Worm (Caenorhabditis elegans) whole organism, L4 larva: ENCODE measurements around the gene bli-6.

ENCODE experiments used
- D1046.2 ChIP-seq: fragments of 200-800 bp; sonication (Bioruptor generic); IDR thresholded peaks from 2 replicates; pipeline ENCODE4 v1.3.6; 2022; ENCODE audit warnings: missing genetic modification characterization, missing compliant biosample characterization
- F26F4.8 ChIP-seq: fragments of 200-800 bp; sonication (Bioruptor generic); conservative IDR thresholded peaks from 2 replicates; pipeline ENCODE4 v1.3.6; 2022; ENCODE audit warnings: missing genetic modification characterization, missing compliant biosample characterization
- F44E2.7 ChIP-seq: fragments of 200-800 bp; sonication (Bioruptor generic); IDR thresholded peaks from 2 replicates; pipeline ENCODE4 v2.1.2; 2022; ENCODE audit warnings: missing genetic modification characterization, missing compliant biosample characterization
- F49E8.2 ChIP-seq: sonication (generic microtip); optimal IDR thresholded peaks from 2 replicates; lab custom pipeline; 2016; ENCODE audit warnings: missing compliant biosample characterization, mild to moderate bottlenecking, missing genetic modification characterization, borderline replicate concordance
- R02D3.7 ChIP-seq: fragments of 150-350 bp; sonication (generic microtip); optimal IDR thresholded peaks from 3 replicates; lab custom pipeline; 2014; ENCODE audit warnings: missing biosample characterization, missing genetic modification characterization
- aha-1 ChIP-seq: fragments of 150-350 bp; peaks from one replicate; lab custom pipeline; 2014; ENCODE audit warnings: missing biosample characterization, missing genetic modification characterization
- arid-1 ChIP-seq: fragments of 200-800 bp; sonication (Bioruptor generic); conservative IDR thresholded peaks from 2 replicates; pipeline ENCODE4 v1.3.6; 2022; ENCODE audit warnings: missing genetic modification reagents, missing genetic modification characterization, missing compliant biosample characterization
- attf-4 ChIP-seq: sonication (generic microtip); optimal IDR thresholded peaks from 3 replicates; lab custom pipeline; 2017; ENCODE audit warnings: missing biosample characterization, missing genetic modification characterization
- ceh-20 ChIP-seq: fragments of 200-800 bp; sonication (Bioruptor generic); IDR thresholded peaks from 2 replicates; pipeline ENCODE4 v1.3.6; 2022; ENCODE audit warnings: missing genetic modification reagents, missing genetic modification characterization, missing compliant biosample characterization
- ceh-62 ChIP-seq: sonication (generic microtip); optimal IDR thresholded peaks from 2 replicates; lab custom pipeline; 2017; ENCODE audit warnings: missing biosample characterization, missing genetic modification characterization
- ces-1 ChIP-seq: fragments of 150-350 bp; sonication (generic microtip); optimal IDR thresholded peaks from 4 replicates; lab custom pipeline; 2014; ENCODE audit warnings: missing biosample characterization, missing genetic modification reagents, missing genetic modification characterization
- daf-16 ChIP-seq, 3 experiments: sonication (generic microtip); optimal IDR thresholded peaks; 2 replicates each; lab custom pipeline; 2016 to 2017; ENCODE audit warnings: missing genetic modification characterization in 3 of 3, missing genetic modification reagents in 3 of 3, mild to moderate bottlenecking in 2 of 3, missing compliant biosample characterization in 2 of 3, missing biosample characterization in 1 of 3, moderate library complexity in 1 of 3
- daf-19 ChIP-seq: fragments of 200-800 bp; sonication (Bioruptor generic); conservative IDR thresholded peaks from 2 replicates; pipeline ENCODE4 v1.3.6; 2022; ENCODE audit warnings: missing genetic modification characterization, missing compliant biosample characterization
- dpl-1 ChIP-seq: fragments of 150-350 bp; optimal IDR thresholded peaks from 2 replicates; lab custom pipeline; 2014; ENCODE audit warnings: missing biosample characterization, missing genetic modification reagents, missing genetic modification characterization
- egl-27 ChIP-seq: sonication (generic microtip); optimal IDR thresholded peaks from 3 replicates; lab custom pipeline; 2017; ENCODE audit warnings: missing biosample characterization, missing genetic modification reagents, missing genetic modification characterization
- fkh-10 ChIP-seq: fragments of 150-350 bp; optimal IDR thresholded peaks from 2 replicates; lab custom pipeline; 2014; ENCODE audit warnings: missing biosample characterization, missing genetic modification reagents, missing genetic modification characterization
- hlh-11 ChIP-seq: fragments of 200-800 bp; sonication (Bioruptor generic); optimal IDR thresholded peaks from 2 replicates; lab custom pipeline; 2018; ENCODE audit warnings: mild to moderate bottlenecking, missing genetic modification characterization, missing compliant biosample characterization
- hlh-30 ChIP-seq: sonication (generic microtip); optimal IDR thresholded peaks from 2 replicates; lab custom pipeline; 2017; ENCODE audit warnings: antibody characterized with exemption, mild to moderate bottlenecking, missing genetic modification characterization, missing compliant biosample characterization; ENCODE audit not compliant: insufficient read depth
- hmg-1.1 ChIP-seq: fragments of 200-800 bp; sonication (Bioruptor generic); IDR thresholded peaks from 2 replicates; pipeline ENCODE4 v1.3.6; 2022; ENCODE audit warnings: missing genetic modification reagents, missing genetic modification characterization, missing compliant biosample characterization
- jun-1 ChIP-seq: fragments of 150-350 bp; optimal IDR thresholded peaks from 2 replicates; lab custom pipeline; 2014; ENCODE audit warnings: missing biosample characterization, missing genetic modification reagents, missing genetic modification characterization
- lim-7 ChIP-seq: fragments of 200-800 bp; sonication (Bioruptor generic); IDR thresholded peaks from 2 replicates; pipeline ENCODE4 v1.3.6; 2022; ENCODE audit warnings: missing genetic modification characterization, missing compliant biosample characterization
- lin-1 ChIP-seq: fragments of 200-800 bp; sonication (Bioruptor generic); IDR thresholded peaks from 2 replicates; pipeline ENCODE4 v1.3.6; 2022; ENCODE audit warnings: missing genetic modification reagents, missing genetic modification characterization, missing compliant biosample characterization
- lin-13 ChIP-seq: fragments of 150-350 bp; optimal IDR thresholded peaks from 2 replicates; lab custom pipeline; 2014; ENCODE audit warnings: missing biosample characterization, missing genetic modification reagents, missing genetic modification characterization
- lin-15B ChIP-seq: fragments of 150-350 bp; sonication (generic microtip); optimal IDR thresholded peaks from 3 replicates; lab custom pipeline; 2014; ENCODE audit warnings: missing biosample characterization, missing genetic modification characterization
- lin-29 ChIP-seq: fragments of 200-800 bp; sonication (Bioruptor generic); IDR thresholded peaks from 2 replicates; pipeline ENCODE4 v1.3.6; 2022; ENCODE audit warnings: missing genetic modification reagents, missing genetic modification characterization, missing compliant biosample characterization
- lin-38 ChIP-seq: fragments of 200-800 bp; sonication (Bioruptor generic); IDR thresholded peaks from 2 replicates; pipeline ENCODE4 v1.3.6; 2022; ENCODE audit warnings: missing genetic modification reagents, missing genetic modification characterization, missing compliant biosample characterization
- lin-39 ChIP-seq: fragments of 150-350 bp; optimal IDR thresholded peaks from 2 replicates; lab custom pipeline; 2014; ENCODE audit warnings: missing biosample characterization, missing genetic modification reagents, missing genetic modification characterization
- lsy-2 ChIP-seq, 2 experiments: fragments of 150-350 bp in 1 of 2; sonication (generic microtip) in 1 of 2; optimal IDR thresholded peaks; 2 replicates each; lab custom pipeline; 2014 to 2017; ENCODE audit warnings: missing biosample characterization in 2 of 2, missing genetic modification characterization in 2 of 2
- madf-5 ChIP-seq, 2 experiments: fragments of 200-800 bp; sonication (Bioruptor generic); IDR thresholded peaks; 2 replicates each; pipeline ENCODE4 v1.3.6; 2022; ENCODE audit warnings: missing compliant biosample characterization in 2 of 2, missing genetic modification characterization in 2 of 2
- mep-1 ChIP-seq: fragments of 150-350 bp; sonication (generic microtip); optimal IDR thresholded peaks from 3 replicates; lab custom pipeline; 2014; ENCODE audit warnings: missing biosample characterization, missing genetic modification characterization
- mes-2 ChIP-seq: sonication (generic microtip); optimal IDR thresholded peaks from 2 replicates; lab custom pipeline; 2016; ENCODE audit warnings: missing genotype, mild to moderate bottlenecking, missing genetic modification characterization, missing compliant biosample characterization; ENCODE audit not compliant: poor library complexity, severe bottlenecking
- mxl-3 ChIP-seq: fragments of 200-800 bp; sonication (Bioruptor generic); optimal IDR thresholded peaks from 2 replicates; lab custom pipeline; 2018; ENCODE audit warnings: mild to moderate bottlenecking, missing genetic modification characterization, missing compliant biosample characterization
- nhr-102 ChIP-seq: sonication (generic microtip); optimal IDR thresholded peaks from 2 replicates; lab custom pipeline; 2016; ENCODE audit warnings: mild to moderate bottlenecking, missing genetic modification characterization, moderate library complexity, missing compliant biosample characterization
- nhr-25 ChIP-seq: sonication (generic microtip); optimal IDR thresholded peaks from 2 replicates; lab custom pipeline; 2017; ENCODE audit warnings: missing genetic modification characterization, mild to moderate bottlenecking, missing compliant biosample characterization, antibody characterized with exemption, moderate library complexity, borderline replicate concordance; ENCODE audit not compliant: insufficient read depth
- nhr-28 ChIP-seq: fragments of 150-350 bp; optimal IDR thresholded peaks from 2 replicates; lab custom pipeline; 2014; ENCODE audit warnings: missing biosample characterization, missing genetic modification characterization
- nhr-42 ChIP-seq: fragments of 200-800 bp; sonication (Bioruptor generic); IDR thresholded peaks from 2 replicates; pipeline ENCODE4 v1.3.6; 2022; ENCODE audit warnings: missing genetic modification characterization, missing compliant biosample characterization
- nhr-48 ChIP-seq: sonication (generic microtip); optimal IDR thresholded peaks from 2 replicates; lab custom pipeline; 2016; ENCODE audit warnings: mild to moderate bottlenecking, missing genetic modification characterization, missing compliant biosample characterization
- nhr-6 ChIP-seq: fragments of 150-350 bp; optimal IDR thresholded peaks from 2 replicates; lab custom pipeline; 2014; ENCODE audit warnings: missing biosample characterization, missing genetic modification characterization
- nhr-77 ChIP-seq: fragments of 150-350 bp; optimal IDR thresholded peaks from 2 replicates; lab custom pipeline; 2014; ENCODE audit warnings: missing biosample characterization, missing genetic modification characterization
- pha-4 ChIP-seq, 2 experiments: fragments of 150-350 bp in 1 of 2; fragments of 200-800 bp in 1 of 2; sonication (Bioruptor generic) in 1 of 2; IDR thresholded peaks in 1 of 2; optimal IDR thresholded peaks in 1 of 2; 2 replicates each; pipeline versions ENCODE4 v1.3.6 to Lab custom; 2014 to 2022; ENCODE audit warnings: missing genetic modification characterization in 2 of 2, missing genetic modification reagents in 2 of 2, missing biosample characterization in 1 of 2, missing compliant biosample characterization in 1 of 2
- php-3 ChIP-seq: fragments of 200-800 bp; sonication (Bioruptor generic); IDR thresholded peaks from 2 replicates; pipeline ENCODE4 v1.3.6; 2022; ENCODE audit warnings: missing genetic modification reagents, missing genetic modification characterization, missing compliant biosample characterization
- rbr-2 ChIP-seq: sonication (generic microtip); optimal IDR thresholded peaks from 2 replicates; lab custom pipeline; 2016; ENCODE audit warnings: missing genotype, missing genetic modification characterization, missing compliant biosample characterization
- sdz-12 ChIP-seq: fragments of 200-800 bp; sonication (Bioruptor generic); optimal IDR thresholded peaks from 2 replicates; lab custom pipeline; 2018; ENCODE audit warnings: mild to moderate bottlenecking, missing genetic modification characterization, missing compliant biosample characterization
- snpc-1.2 ChIP-seq: fragments of 200-800 bp; sonication (Bioruptor generic); IDR thresholded peaks from 2 replicates; pipeline ENCODE4 v1.3.6; 2022; ENCODE audit warnings: missing genetic modification reagents, missing genetic modification characterization, missing compliant biosample characterization
- snpc-4 ChIP-seq: fragments of 150-350 bp; optimal IDR thresholded peaks from 2 replicates; lab custom pipeline; 2014; ENCODE audit warnings: missing biosample characterization, missing genetic modification characterization
- zfp-2 ChIP-seq: sonication (generic microtip); optimal IDR thresholded peaks from 2 replicates; lab custom pipeline; 2016; ENCODE audit warnings: mild to moderate bottlenecking, missing genetic modification characterization, missing compliant biosample characterization
- zfp-3 ChIP-seq: fragments of 200-800 bp; sonication (Bioruptor generic); conservative IDR thresholded peaks from 2 replicates; pipeline ENCODE4 v1.3.6; 2022; ENCODE audit warnings: missing genetic modification reagents, missing genetic modification characterization, missing compliant biosample characterization

bli-6 gene

DNA sequence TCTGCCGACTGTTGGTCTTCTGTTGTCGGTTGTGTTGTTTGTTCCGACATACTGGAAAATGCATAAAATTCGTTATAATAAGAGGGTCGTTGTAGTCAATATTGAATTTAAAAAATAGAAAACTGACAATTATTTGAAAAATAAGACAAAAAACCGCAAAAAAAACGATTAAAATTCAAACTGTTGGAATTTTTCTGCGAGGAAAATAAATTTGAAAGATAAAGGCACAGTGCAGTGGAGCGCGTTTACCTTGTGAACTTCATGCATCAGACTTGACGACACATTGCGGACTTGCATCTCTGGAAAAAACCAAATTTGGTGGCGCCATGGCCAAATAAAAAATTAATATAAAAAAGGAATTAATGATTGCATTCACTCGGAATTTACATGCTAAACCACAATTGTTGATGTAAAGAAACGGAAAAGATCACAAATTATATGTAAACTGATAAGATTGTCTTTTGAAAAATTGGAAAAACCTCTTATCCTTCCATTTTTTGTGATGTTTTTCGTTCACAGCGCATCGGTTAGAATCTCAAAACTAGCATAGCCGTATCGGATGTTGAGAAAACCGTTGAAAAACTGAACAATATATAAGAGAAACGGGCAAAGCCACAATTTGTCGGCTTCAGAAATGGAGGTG, at the start of gene bli-6, which contains the start of gene hrpf-2:
bli-6 (plus strand) TSS at position 593 of the 643 bp plus-strand sequence.
hrpf-2 (minus strand) TSS at position 51 of the 643 bp plus-strand sequence.
- TF ChIP-seq nhr-77 (tag; lab: Kevin White, UChicago) (peak; percentile 51), F26F4.8 (no peak), nhr-42 (no peak), nhr-48 (tag; lab: Kevin White, UChicago) (peak; percentile 31), egl-27 (no peak), lin-13 (GFP tag; lab: Kevin White, UChicago) (peak; percentile 32), php-3 (GFP tag; lab: Robert Waterston, UW) (no peak), lin-15B (peak; percentile 17), F44E2.7 (no peak), dpl-1 (GFP tag; lab: Kevin White, UChicago) (peak; percentile 82), nhr-102 (tag; lab: Kevin White, UChicago) (peak; percentile 17), lsy-2 (tag; optimal IDR thresholded peaks at IDR 0.05; lab: Kevin White, UChicago) (peak in 1 of 2 experiments; percentile 88), rbr-2 (peak; percentile 70), fkh-10 (peak; percentile 54), sdz-12 (GFP tag; lab: Kevin White, UChicago) (no peak), hlh-30 (peak; percentile 28), zfp-3 (GFP tag; lab: Robert Waterston, UW) (no peak), mxl-3 (no peak), lin-29 (GFP tag; lab: Robert Waterston, UW) (0 out of 2 replicates have a peak, but pooled peaks have one; percentile 20), mes-2 (tag; lab: Kevin White, UChicago) (peak; percentile 81), zfp-2 (tag; lab: Kevin White, UChicago) (peak; percentile 1), lin-38 (GFP tag; lab: Robert Waterston, UW) (peak; percentile 95), hmg-1.1 (GFP tag; lab: Robert Waterston, UW) (peak; percentile 40; the same call in 1 of the 2 replicates), pha-4 (GFP tag; IDR thresholded peaks at IDR 0.05; lab: Robert Waterston, UW) (no peak), pha-4 (tag; optimal IDR thresholded peaks at IDR 0.05; lab: Kevin White, UChicago) (peak; percentile 44), aha-1 (tag; lab: Kevin White, UChicago) (peak; percentile 43), nhr-25 (tag; lab: Kevin White, UChicago) (peak; percentile 24), arid-1 (GFP tag; lab: Robert Waterston, UW) (0 out of 2 replicates have a peak, but pooled peaks have one; percentile 13), snpc-1.2 (GFP tag; lab: Robert Waterston, UW) (peak; percentile 75), hlh-11 (tag; lab: Kevin White, UChicago) (peak; percentile 69), mep-1 (peak; percentile 62), ces-1 (GFP tag; lab: Kevin White, UChicago) (no peak), daf-16 (GFP tag; optimal IDR thresholded peaks at IDR 0.05; lab: Kevin White, UChicago) (no peak), daf-16 (tag; optimal IDR thresholded peaks at IDR 0.05; lab: Kevin White, UChicago) (peak; percentile 37), nhr-6 (tag; lab: Kevin White, UChicago) (peak; percentile 60), nhr-28 (peak; percentile 57), lim-7 (GFP tag; lab: Robert Waterston, UW) (no peak)

DNA sequence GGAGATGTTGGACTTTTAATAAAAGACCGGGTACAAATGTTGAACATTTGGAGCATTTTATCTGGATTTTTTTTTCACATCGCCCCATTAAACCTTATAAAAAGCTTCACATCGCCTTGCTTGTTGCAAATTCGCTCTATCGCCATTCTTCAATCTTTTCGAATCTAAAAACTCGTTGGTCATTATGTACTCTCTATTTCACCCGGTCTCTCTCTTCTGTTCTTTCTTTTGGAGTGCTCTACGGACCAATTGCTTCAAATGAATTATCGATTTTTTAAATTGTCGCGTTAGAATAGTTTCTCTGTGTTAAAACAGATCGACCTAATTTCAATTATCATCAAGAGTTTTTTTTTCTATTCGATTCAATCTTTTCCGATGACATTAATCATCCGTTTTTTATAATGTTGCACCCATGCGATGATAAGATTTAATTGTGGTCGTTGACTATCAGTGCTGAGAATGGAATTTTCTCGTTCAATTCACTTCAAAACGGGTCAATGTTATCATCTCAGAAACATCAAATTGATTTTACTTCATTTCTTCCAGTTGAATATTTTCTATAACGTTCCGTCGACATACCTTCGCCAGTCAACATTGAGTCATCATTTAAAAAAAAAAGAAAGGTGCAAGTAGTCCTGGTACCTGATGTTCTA, 49.4 kb upstream of the bli-6 start:
- TF ChIP-seq jun-1 (tag; lab: Kevin White, UChicago) (no peak), F49E8.2 (no peak), lin-1 (GFP tag; lab: Robert Waterston, UW) (no peak), ceh-62 (tag; lab: Kevin White, UChicago) (no peak), nhr-6 (tag; lab: Kevin White, UChicago) (no peak), mep-1 (no peak), lin-38 (GFP tag; lab: Robert Waterston, UW) (peak; percentile 51), attf-4 (no peak), F44E2.7 (no peak), lsy-2 (tag; optimal IDR thresholded peaks at IDR 0.05; lab: Kevin White, UChicago) (peak in 1 of 2 experiments; percentile 59), R02D3.7 (no peak), mes-2 (tag; lab: Kevin White, UChicago) (no peak), snpc-4 (tag; lab: Kevin White, UChicago) (no peak), D1046.2 (no peak), nhr-42 (no peak), lin-39 (tag; lab: Kevin White, UChicago) (no peak), ceh-20 (0 out of 2 replicates have a peak, but pooled peaks have one; percentile 25), madf-5 (GFP tag; IDR thresholded peaks at IDR 0.05; lab: Robert Waterston, UW) (no peak), daf-19 (no peak)
